Worm (Caenorhabditis elegans) whole organism, young adult: ENCODE data around the gene ZC15.3.

Experiments
- F33H1.4 ChIP-seq: fragments of 200-800 bp; sonication (Bioruptor generic); IDR thresholded peaks from 2 replicates; pipeline ENCODE4 v1.3.6; 2022; ENCODE audit warnings: missing genetic modification reagents, missing genetic modification characterization, missing compliant biosample characterization
- ceh-91 ChIP-seq: fragments of 200-800 bp; sonication (Bioruptor generic); IDR thresholded peaks from 2 replicates; pipeline ENCODE4 v1.3.6; 2022; ENCODE audit warnings: missing genetic modification reagents, missing genetic modification characterization, missing compliant biosample characterization
- die-1 ChIP-seq: sonication (generic microtip); optimal IDR thresholded peaks from 2 replicates; lab custom pipeline; 2016; ENCODE audit warnings: missing genotype, mild to moderate bottlenecking, missing genetic modification characterization, missing compliant biosample characterization
- dpff-1 ChIP-seq: sonication (generic microtip); optimal IDR thresholded peaks from 2 replicates; lab custom pipeline; 2017; ENCODE audit warnings: mild to moderate bottlenecking, missing genetic modification characterization, missing compliant biosample characterization
- egrh-3 ChIP-seq: fragments of 200-800 bp; sonication (Bioruptor generic); IDR thresholded peaks from 2 replicates; pipeline ENCODE4 v1.3.6; 2022; ENCODE audit warnings: missing genetic modification reagents, missing genetic modification characterization, missing compliant biosample characterization
- lin-26 ChIP-seq: fragments of 200-800 bp; sonication (Bioruptor generic); IDR thresholded peaks from 2 replicates; pipeline ENCODE4 v1.3.6; 2022; ENCODE audit warnings: missing genetic modification reagents, missing genetic modification characterization, missing compliant biosample characterization
- lin-35 ChIP-seq, 3 experiments: fragments of 150-350 bp in 2 of 3; sonication (generic microtip) in 1 of 3; optimal IDR thresholded peaks; 2 replicates each; lab custom pipeline; 2014 to 2018; ENCODE audit warnings: missing biosample characterization in 3 of 3, missing genetic modification characterization in 3 of 3, missing genetic modification reagents in 3 of 3
- lin-54 ChIP-seq: fragments of 200-800 bp; sonication (Bioruptor generic); optimal IDR thresholded peaks from 2 replicates; lab custom pipeline; 2018; ENCODE audit warnings: mild to moderate bottlenecking, missing genetic modification characterization, missing compliant biosample characterization
- madf-8 ChIP-seq: fragments of 200-800 bp; sonication (Bioruptor generic); conservative IDR thresholded peaks from 2 replicates; pipeline ENCODE4 v1.3.6; 2022; ENCODE audit warnings: missing genetic modification reagents, missing genetic modification characterization, missing compliant biosample characterization
- nhr-90 ChIP-seq: sonication (generic microtip); optimal IDR thresholded peaks from 2 replicates; lab custom pipeline; 2016; ENCODE audit warnings: missing genotype, mild to moderate bottlenecking, missing genetic modification characterization, missing compliant biosample characterization
- rcor-1 ChIP-seq: fragments of 200-800 bp; sonication (Bioruptor generic); IDR thresholded peaks from 2 replicates; pipeline ENCODE4 v1.3.6; 2022; ENCODE audit warnings: missing genetic modification reagents, missing genetic modification characterization, missing compliant biosample characterization
- rpc-1 ChIP-seq, 2 experiments: fragments of 150-350 bp in 1 of 2; sonication (generic microtip) in 1 of 2; optimal IDR thresholded peaks; 2 replicates each; lab custom pipeline; 2014 to 2018; ENCODE audit warnings: missing biosample characterization in 1 of 2, missing genetic modification characterization in 1 of 2, missing genetic modification reagents in 1 of 2, missing genotype in 1 of 2
- ztf-22 ChIP-seq: fragments of 200-800 bp; sonication (Bioruptor generic); optimal IDR thresholded peaks from 2 replicates; lab custom pipeline; 2018; ENCODE audit warnings: mild to moderate bottlenecking, missing genetic modification characterization, moderate library complexity, missing compliant biosample characterization
- ztf-26 ChIP-seq: sonication (generic microtip); optimal IDR thresholded peaks from 2 replicates; lab custom pipeline; 2017; ENCODE audit warnings: missing genetic modification characterization, missing compliant biosample characterization

ZC15.3 gene

DNA sequence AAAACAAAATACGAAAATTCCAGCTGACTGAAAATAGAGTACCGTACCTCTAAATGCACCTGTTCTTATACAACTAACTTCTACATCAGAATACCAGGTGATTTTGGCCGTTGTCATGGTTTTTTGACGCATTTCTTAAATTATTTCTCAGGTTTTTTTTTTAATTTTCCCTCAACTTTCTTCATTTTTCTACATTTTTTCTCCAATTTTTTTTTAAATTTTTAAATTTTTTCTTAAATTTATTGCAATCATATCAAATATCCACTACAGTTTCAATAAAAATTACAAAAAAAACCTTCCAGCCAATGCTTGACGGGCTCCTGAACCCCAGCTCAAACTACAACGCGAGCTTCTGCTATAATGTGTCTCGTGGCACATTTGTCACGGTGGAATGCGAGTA is 47.8 kb downstream of the ZC15.3 start, which contains the start of gene K02E2.1:
Gene K02E2.1 (plus strand): TSS at position 301 of the 400 bp plus-strand sequence.
- no peak for TF ChIP-seq die-1
- no peak for TF ChIP-seq lin-26 (GFP tag; lab: Robert Waterston, UW)
- TF ChIP-seq ztf-26 = no peak
- no peak for TF ChIP-seq lin-35 (GFP tag; optimal IDR thresholded peaks at IDR 0.05; lab: Kevin White, UChicago)
- TF ChIP-seq nhr-90 = no peak
- no peak for TF ChIP-seq rcor-1 (GFP tag; lab: Robert Waterston, UW)
- no peak for TF ChIP-seq ceh-91 (GFP tag; lab: Robert Waterston, UW)
- no peak for TF ChIP-seq dpff-1
- TF ChIP-seq egrh-3 = no peak
- no peak for TF ChIP-seq ztf-22 (GFP tag; lab: Kevin White, UChicago)
- no peak for TF ChIP-seq rpc-1 (optimal IDR thresholded peaks at IDR 0.05; lab: Kevin White, UChicago)
- TF ChIP-seq rpc-1 (tag; optimal IDR thresholded peaks at IDR 0.05; lab: Kevin White, UChicago) = no peak
- no peak for TF ChIP-seq madf-8 (GFP tag; lab: Robert Waterston, UW)
- TF ChIP-seq lin-54 (GFP tag; lab: Kevin White, UChicago) = no peak
- TF ChIP-seq F33H1.4 = no peak
